Worm (Caenorhabditis elegans) whole organism, L4 larva: ENCODE results near the gene tdo-2.

Experiments
- D1046.2 ChIP-seq: fragments of 200-800 bp; sonication (Bioruptor generic); IDR thresholded peaks from 2 replicates; pipeline ENCODE4 v1.3.6; 2022; ENCODE audit warnings: missing genetic modification characterization, missing compliant biosample characterization
- Y48G9A.11 ChIP-seq: fragments of 200-800 bp; sonication (Bioruptor generic); IDR thresholded peaks from 2 replicates; pipeline ENCODE4 v1.3.6; 2022; ENCODE audit warnings: missing genetic modification reagents, missing genetic modification characterization, missing compliant biosample characterization
- mep-1 ChIP-seq: fragments of 150-350 bp; sonication (generic microtip); optimal IDR thresholded peaks from 3 replicates; lab custom pipeline; 2014; ENCODE audit warnings: missing biosample characterization, missing genetic modification characterization

ce11 chrIII:5965839-5966463 is 46.2 kb upstream of the tdo-2 start, which contains the start of gene dct-6:
- no peak for TF ChIP-seq mep-1 (tag; lab: Kevin White, UChicago)
- TF ChIP-seq Y48G9A.11 = no peak
- TF ChIP-seq D1046.2 (GFP tag; lab: Robert Waterston, UW) = no peak
